Worm (Caenorhabditis elegans): ENCODE data around the gene F17H10.4.

DNA sequence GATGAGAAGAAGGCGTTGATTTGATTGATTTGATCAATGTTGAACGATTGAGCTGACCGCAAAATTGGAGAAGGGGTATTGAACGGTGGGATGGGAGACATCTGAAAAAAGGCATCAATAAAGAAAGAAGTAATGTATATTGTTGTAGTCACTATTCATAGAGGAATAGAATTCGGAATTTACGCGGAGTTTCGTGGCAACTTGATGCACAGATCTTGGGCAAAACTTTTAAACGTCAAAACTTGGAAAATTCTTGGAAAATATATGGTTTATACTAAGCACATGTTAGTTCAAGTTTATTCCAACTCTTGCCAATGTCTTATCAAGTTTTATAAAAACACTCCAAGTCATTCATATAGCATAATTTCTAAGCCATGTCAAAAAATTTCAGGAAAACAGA is at the start of gene F17H10.4:
- no peak for TF ChIP-seq nfya-1 (tag; optimal IDR thresholded peaks at IDR 0.05; ENCODE audit: insufficient read depth)
- TF ChIP-seq fos-1 (tag; optimal IDR thresholded peaks at IDR 0.05), result no peak
